Worm (Caenorhabditis elegans): ENCODE data around the gene nhr-137.

nhr-137 gene

DNA sequence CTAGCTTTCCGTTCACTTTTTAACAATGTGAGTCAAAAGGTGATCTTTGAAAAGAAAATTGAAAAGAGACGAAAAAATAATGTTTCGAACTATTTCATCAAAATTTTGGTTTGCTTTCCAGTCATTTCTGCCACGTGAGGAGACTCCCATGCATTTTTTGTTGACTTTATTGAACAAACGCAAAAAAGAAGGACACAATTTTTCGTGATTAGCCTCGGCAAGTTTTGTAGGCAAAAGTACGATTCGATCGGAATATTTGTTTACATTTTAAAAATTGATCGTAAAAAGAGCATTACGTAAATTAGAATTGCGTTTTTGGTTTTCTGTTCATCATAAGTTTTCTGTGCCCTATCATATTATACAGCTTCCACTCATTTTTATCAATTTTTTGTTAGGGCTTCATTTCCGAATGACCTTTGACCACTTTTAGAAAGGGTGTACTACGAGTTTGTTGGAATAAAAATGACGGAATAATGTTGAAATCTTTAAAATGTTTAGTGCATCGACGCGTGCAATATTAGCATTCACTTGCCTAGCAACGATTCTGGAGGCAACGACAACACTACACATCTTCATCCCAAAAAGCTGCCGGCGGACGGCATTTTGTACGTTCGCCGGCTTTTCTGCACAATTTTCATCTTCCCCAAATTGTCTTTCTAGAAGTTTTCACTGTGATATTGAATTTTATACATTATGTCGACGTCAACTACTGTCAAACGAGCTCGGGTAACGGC is 23.7 kb downstream of the nhr-137 start, which contains the start of gene C56E10.3:
C56E10.3 (plus strand) TSS at position 684 of the 734 bp plus-strand sequence.
- TF ChIP-seq hmbx-1 (tag; optimal IDR thresholded peaks at IDR 0.05) (no peak), hnd-1 (tag; optimal IDR thresholded peaks at IDR 0.05) (no peak), pes-1 (GFP tag; IDR thresholded peaks at IDR 0.05) (no peak), sea-1 (GFP tag; conservative IDR thresholded peaks at IDR 0.05) (no peak), ceh-36 (tag; optimal IDR thresholded peaks at IDR 0.05) (no peak), hmg-4 (GFP tag; optimal IDR thresholded peaks at IDR 0.05) (no peak), aly-1 (tag; optimal IDR thresholded peaks at IDR 0.05) (no peak)

DNA sequence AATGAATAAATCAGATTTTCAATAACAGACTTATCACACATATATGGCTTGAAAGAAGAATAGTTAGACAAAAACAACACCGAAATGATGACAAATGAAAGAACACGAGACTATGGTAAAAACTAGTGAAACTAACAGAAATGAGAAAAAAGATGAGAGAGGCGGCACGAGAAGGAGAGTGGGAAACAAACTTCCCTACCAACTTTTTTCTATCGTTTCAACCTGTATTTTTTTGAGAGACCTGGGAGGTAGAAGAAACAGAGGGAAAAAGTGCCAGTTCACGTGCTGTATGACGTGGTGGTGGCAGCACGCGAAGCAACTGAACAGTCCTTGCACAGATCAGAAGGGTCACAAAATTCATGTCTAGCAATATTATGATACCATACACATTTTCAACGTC is 26.0 kb downstream of the nhr-137 start:
- no peak for TF ChIP-seq flt-1 (GFP tag; IDR thresholded peaks at IDR 0.05)
- TF ChIP-seq ceh-13 (GFP tag; optimal IDR thresholded peaks at IDR 0.05) = no peak
- TF ChIP-seq tbx-37 (GFP tag; conservative IDR thresholded peaks at IDR 0.05) = no peak
- TF ChIP-seq ceh-36 (tag; optimal IDR thresholded peaks at IDR 0.05) = no peak
- TF ChIP-seq hmbx-1 (tag; optimal IDR thresholded peaks at IDR 0.05) = no peak
- no peak for TF ChIP-seq B0310.2 (tag; optimal IDR thresholded peaks at IDR 0.05)
- TF ChIP-seq hnd-1 (tag; optimal IDR thresholded peaks at IDR 0.05) = no peak
- no peak for TF ChIP-seq pes-1 (GFP tag; IDR thresholded peaks at IDR 0.05)
- TF ChIP-seq hmg-4 (GFP tag; optimal IDR thresholded peaks at IDR 0.05) = no peak
- no peak for TF ChIP-seq F13C5.2 (tag; optimal IDR thresholded peaks at IDR 0.05)
- no peak for TF ChIP-seq tbx-11 (GFP tag; IDR thresholded peaks at IDR 0.05)
- TF ChIP-seq sea-1 (GFP tag; conservative IDR thresholded peaks at IDR 0.05) = no peak
- no peak for TF ChIP-seq scrt-1 (GFP tag; IDR thresholded peaks at IDR 0.05)
- TF ChIP-seq aly-1 (tag; optimal IDR thresholded peaks at IDR 0.05) = no peak
- no peak for TF ChIP-seq tra-4 (tag; optimal IDR thresholded peaks at IDR 0.05)
- no peak for TF ChIP-seq ama-1 (optimal IDR thresholded peaks at IDR 0.05)
- TF ChIP-seq ets-7 (tag; optimal IDR thresholded peaks at IDR 0.05) = no peak

DNA sequence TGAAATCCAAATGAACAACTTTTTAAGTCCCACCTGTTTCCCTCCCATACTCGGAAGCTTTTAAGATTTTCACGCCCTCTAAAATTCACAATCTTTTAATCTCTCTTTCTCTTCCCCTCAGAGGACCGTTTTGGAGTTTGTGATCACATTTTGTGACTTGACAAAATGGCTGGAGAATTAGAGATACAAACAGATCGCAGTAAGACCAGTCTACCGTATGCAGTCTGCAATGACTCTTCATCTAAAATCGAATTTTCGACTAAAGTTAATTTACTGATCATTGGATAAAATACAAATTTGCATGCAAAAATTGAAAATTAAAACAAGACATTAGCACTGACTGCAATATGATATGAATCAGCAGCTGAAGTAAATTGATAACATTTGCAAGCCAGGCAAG is 27.3 kb downstream of the nhr-137 start:
- TF ChIP-seq ama-1 (optimal IDR thresholded peaks at IDR 0.05) = no peak
- TF ChIP-seq hnd-1 (tag; optimal IDR thresholded peaks at IDR 0.05) = no peak
- TF ChIP-seq aly-1 (tag; optimal IDR thresholded peaks at IDR 0.05) = no peak
- TF ChIP-seq ets-7 (tag; optimal IDR thresholded peaks at IDR 0.05) = no peak
- TF ChIP-seq hmg-4 (GFP tag; optimal IDR thresholded peaks at IDR 0.05) = no peak
- no peak for TF ChIP-seq tbx-11 (GFP tag; IDR thresholded peaks at IDR 0.05)
- TF ChIP-seq hmbx-1 (tag; optimal IDR thresholded peaks at IDR 0.05) = no peak
- TF ChIP-seq scrt-1 (GFP tag; IDR thresholded peaks at IDR 0.05) = no peak
- no peak for TF ChIP-seq F13C5.2 (tag; optimal IDR thresholded peaks at IDR 0.05)
- no peak for TF ChIP-seq flt-1 (GFP tag; IDR thresholded peaks at IDR 0.05)
- TF ChIP-seq pes-1 (GFP tag; IDR thresholded peaks at IDR 0.05) = no peak
- TF ChIP-seq tbx-37 (GFP tag; conservative IDR thresholded peaks at IDR 0.05) = no peak
- TF ChIP-seq B0310.2 (tag; optimal IDR thresholded peaks at IDR 0.05) = no peak

DNA sequence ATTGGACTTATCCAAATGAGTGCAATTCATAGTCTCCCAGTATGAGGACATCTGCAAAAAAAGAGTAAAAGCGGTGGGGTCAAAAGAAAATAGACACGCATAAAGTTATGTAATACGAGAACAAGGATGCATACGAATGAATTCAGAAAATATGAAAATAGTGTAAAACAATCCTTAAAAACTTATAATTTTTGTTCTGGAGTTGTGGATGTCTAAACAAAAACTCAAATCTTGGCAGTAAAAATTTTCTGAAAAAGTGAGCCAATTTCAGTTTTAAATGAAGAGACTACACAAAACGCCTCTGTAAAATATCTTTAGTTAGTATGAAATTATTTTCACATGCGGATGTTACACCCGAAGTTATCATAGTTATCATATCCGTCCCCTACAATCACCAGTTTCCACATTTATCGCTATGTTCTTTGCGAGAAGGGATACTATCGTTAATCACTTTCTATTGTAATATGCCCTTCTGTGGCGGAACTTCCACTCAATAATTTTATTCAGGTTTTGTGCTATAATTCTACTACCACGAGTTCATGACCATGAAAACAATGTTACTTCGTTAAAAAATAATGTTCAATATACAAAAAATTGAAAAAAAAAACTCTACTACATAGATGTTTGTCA is 28.1 kb downstream of the nhr-137 start, which contains the start of gene nhr-120:
nhr-120 (minus strand) TSS at position 51 of the 630 bp plus-strand sequence.
- TF ChIP-seq ama-1 (optimal IDR thresholded peaks at IDR 0.05) = no peak
- TF ChIP-seq hmbx-1 (tag; optimal IDR thresholded peaks at IDR 0.05) = no peak
- no peak for TF ChIP-seq hnd-1 (tag; optimal IDR thresholded peaks at IDR 0.05)
- TF ChIP-seq ets-7 (tag; optimal IDR thresholded peaks at IDR 0.05) = no peak
- no peak for TF ChIP-seq tbx-11 (GFP tag; IDR thresholded peaks at IDR 0.05)
- TF ChIP-seq pes-1 (GFP tag; IDR thresholded peaks at IDR 0.05) = no peak
- TF ChIP-seq ceh-36 (tag; optimal IDR thresholded peaks at IDR 0.05) = no peak
- TF ChIP-seq sea-1 (GFP tag; conservative IDR thresholded peaks at IDR 0.05) = no peak
- TF ChIP-seq hmg-4 (GFP tag; optimal IDR thresholded peaks at IDR 0.05) = no peak

DNA sequence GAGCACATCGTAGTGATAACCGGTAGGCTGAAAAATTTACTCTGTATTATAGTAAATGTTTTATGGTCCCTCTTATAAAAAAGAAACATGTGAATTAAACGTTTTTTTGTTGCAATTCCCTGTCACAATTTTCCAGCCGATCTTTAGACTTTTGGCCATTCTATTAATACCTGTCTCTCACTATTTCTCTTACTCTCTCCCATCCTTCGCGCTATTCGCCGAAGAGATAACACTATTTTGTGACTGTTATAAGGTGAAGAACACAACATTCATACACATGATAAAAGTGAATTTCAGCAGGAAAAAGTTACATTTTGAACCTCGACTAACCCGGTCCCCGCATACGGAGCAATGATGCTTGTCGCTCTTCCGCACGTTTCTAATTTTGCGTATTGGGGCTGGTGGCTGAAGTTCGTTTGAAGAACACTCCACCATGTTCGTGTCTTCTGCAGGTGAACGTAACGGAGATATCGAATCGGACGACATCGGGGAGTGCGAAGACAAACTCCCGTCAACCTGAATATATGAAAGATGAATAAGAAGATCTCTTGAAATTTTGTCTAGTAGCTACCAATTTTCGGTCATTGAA is 29.7 kb downstream of the nhr-137 start:
- no peak for TF ChIP-seq scrt-1 (GFP tag; IDR thresholded peaks at IDR 0.05)
- no peak for TF ChIP-seq pes-1 (GFP tag; IDR thresholded peaks at IDR 0.05)
- no peak for TF ChIP-seq ets-7 (tag; optimal IDR thresholded peaks at IDR 0.05)
- no peak for TF ChIP-seq F13C5.2 (tag; optimal IDR thresholded peaks at IDR 0.05)
- no peak for TF ChIP-seq tra-4 (tag; optimal IDR thresholded peaks at IDR 0.05)

DNA sequence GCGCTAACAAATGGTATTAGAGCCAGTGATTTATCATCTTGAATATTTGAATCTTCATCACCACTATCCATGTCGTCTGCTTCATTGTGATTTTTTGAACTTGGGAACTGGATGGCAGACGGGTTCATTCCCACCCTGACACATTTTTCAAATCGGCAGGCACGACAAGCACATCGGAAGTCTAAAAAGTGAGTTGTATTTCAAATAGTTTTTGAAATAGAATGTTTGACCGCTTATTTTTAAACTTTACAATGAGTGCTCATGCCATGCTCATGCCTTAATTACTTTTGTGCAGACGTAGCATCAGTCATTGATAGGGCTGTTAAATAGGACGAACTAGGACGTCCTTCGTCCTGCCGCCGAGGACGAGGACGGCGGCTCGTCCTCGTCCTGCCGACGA is 30.9 kb downstream of the nhr-137 start:
- no peak for TF ChIP-seq hnd-1 (tag; optimal IDR thresholded peaks at IDR 0.05)
- no peak for TF ChIP-seq hmg-4 (GFP tag; optimal IDR thresholded peaks at IDR 0.05)
- no peak for TF ChIP-seq scrt-1 (GFP tag; IDR thresholded peaks at IDR 0.05)
- no peak for TF ChIP-seq ama-1 (optimal IDR thresholded peaks at IDR 0.05)
- no peak for TF ChIP-seq tbx-11 (GFP tag; IDR thresholded peaks at IDR 0.05)
- TF ChIP-seq hmbx-1 (tag; optimal IDR thresholded peaks at IDR 0.05) = no peak
- TF ChIP-seq ceh-36 (tag; optimal IDR thresholded peaks at IDR 0.05) = no peak
- TF ChIP-seq aly-1 (tag; optimal IDR thresholded peaks at IDR 0.05) = no peak
- no peak for TF ChIP-seq ets-7 (tag; optimal IDR thresholded peaks at IDR 0.05)
- no peak for TF ChIP-seq flt-1 (GFP tag; IDR thresholded peaks at IDR 0.05)
- no peak for TF ChIP-seq tbx-37 (GFP tag; conservative IDR thresholded peaks at IDR 0.05)
- TF ChIP-seq B0310.2 (tag; optimal IDR thresholded peaks at IDR 0.05) = no peak
- no peak for TF ChIP-seq F13C5.2 (tag; optimal IDR thresholded peaks at IDR 0.05)

DNA sequence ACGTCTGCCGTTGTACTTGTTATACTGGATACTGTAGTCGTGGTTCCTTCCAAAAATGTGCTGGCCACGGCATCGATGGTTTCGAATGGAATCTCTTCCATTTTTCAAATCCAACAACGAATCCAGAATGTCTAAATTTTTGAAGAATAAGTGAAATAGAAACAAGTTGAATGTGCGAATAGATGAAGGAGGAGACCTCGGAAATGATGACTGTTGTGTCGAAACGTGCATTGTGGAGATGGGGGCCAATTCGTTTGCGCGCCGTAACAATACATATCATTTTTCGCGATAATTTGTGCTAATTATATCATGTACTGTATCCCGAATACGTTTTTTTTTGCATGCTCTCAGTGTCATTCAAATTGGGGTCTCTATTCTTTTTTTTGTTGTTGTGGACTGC is 33.6 kb downstream of the nhr-137 start, which contains the start of gene aexr-1:
aexr-1 (minus strand) TSS at position 101 of the 400 bp plus-strand sequence.
- TF ChIP-seq aly-1 (tag; optimal IDR thresholded peaks at IDR 0.05) (no peak), ceh-13 (GFP tag; optimal IDR thresholded peaks at IDR 0.05) (no peak), flt-1 (GFP tag; IDR thresholded peaks at IDR 0.05) (no peak), tbx-37 (GFP tag; conservative IDR thresholded peaks at IDR 0.05) (no peak), ama-1 (optimal IDR thresholded peaks at IDR 0.05) (no peak), hmbx-1 (tag; optimal IDR thresholded peaks at IDR 0.05) (no peak), F13C5.2 (tag; optimal IDR thresholded peaks at IDR 0.05) (no peak), ceh-36 (tag; optimal IDR thresholded peaks at IDR 0.05) (no peak), scrt-1 (GFP tag; IDR thresholded peaks at IDR 0.05) (no peak), sea-1 (GFP tag; conservative IDR thresholded peaks at IDR 0.05) (no peak), tbx-11 (GFP tag; IDR thresholded peaks at IDR 0.05) (no peak)

Data from whole organism, early embryonic.